Fruit fly (Drosophila melanogaster) whole organism, embryonic: ENCODE results near the gene dock.
A peak's percentile ranks its signal among the peaks of the same experiment; 100 is the strongest.

Experiments used
- Abd-B ChIP-seq: fragments of 200-800 bp; sonication (Bioruptor generic); optimal IDR thresholded peaks from 2 replicates; lab custom pipeline; 2018; ENCODE audit warnings: missing biosample characterization, mild to moderate bottlenecking, missing genetic modification characterization, moderate library complexity
- Aef1 ChIP-seq: fragments of 200-800 bp; sonication (Bioruptor generic); IDR thresholded peaks from 3 replicates; pipeline ENCODE4 v1.3.6; 2022; ENCODE audit warnings: missing biosample characterization, missing genetic modification characterization
- Bteb2 ChIP-seq: fragments of 200-800 bp; sonication (Bioruptor generic); optimal IDR thresholded peaks from 2 replicates; lab custom pipeline; 2016; ENCODE audit warnings: missing biosample characterization, missing genetic modification characterization
- CG10267 ChIP-seq: fragments of 200-800 bp; sonication (Bioruptor generic); optimal IDR thresholded peaks from 2 replicates; lab custom pipeline; 2018; ENCODE audit warnings: missing biosample characterization, mild to moderate bottlenecking, missing genetic modification characterization, moderate library complexity
- CG10565 ChIP-seq: fragments of 200-800 bp; sonication (Bioruptor generic); optimal IDR thresholded peaks from 3 replicates; lab custom pipeline; 2016; ENCODE audit warnings: missing biosample characterization, mild to moderate bottlenecking, missing genetic modification characterization
- CG10654 ChIP-seq: fragments of 200-800 bp; sonication (Bioruptor generic); optimal IDR thresholded peaks from 2 replicates; lab custom pipeline; 2016; ENCODE audit warnings: missing biosample characterization, missing genetic modification characterization
- CG11085 ChIP-seq: fragments of 200-800 bp; sonication (Bioruptor generic); IDR thresholded peaks from 2 replicates; pipeline ENCODE4 v1.3.6; 2022; ENCODE audit warnings: missing biosample characterization, missing genetic modification characterization
- CG11560 ChIP-seq: fragments of 200-800 bp; sonication (Bioruptor generic); IDR thresholded peaks from 3 replicates; pipeline ENCODE4 v1.3.6; 2022; ENCODE audit warnings: missing biosample characterization, missing genetic modification characterization
- CG13894 ChIP-seq: fragments of 200-800 bp; sonication (Bioruptor generic); optimal IDR thresholded peaks from 3 replicates; lab custom pipeline; 2018; ENCODE audit warnings: missing biosample characterization, mild to moderate bottlenecking, missing genetic modification characterization, moderate library complexity
- CG1529 ChIP-seq: fragments of 200-800 bp; sonication (Bioruptor generic); optimal IDR thresholded peaks from 3 replicates; lab custom pipeline; 2018; ENCODE audit warnings: missing biosample characterization, missing genetic modification characterization
- CG17568 ChIP-seq: fragments of 200-800 bp; sonication (Bioruptor generic); optimal IDR thresholded peaks from 2 replicates; lab custom pipeline; 2018; ENCODE audit warnings: missing biosample characterization, mild to moderate bottlenecking, missing genetic modification characterization, moderate library complexity
- CG17829 ChIP-seq: fragments of 200-800 bp; optimal IDR thresholded peaks from 2 replicates; lab custom pipeline; 2019; ENCODE audit warnings: missing biosample characterization, mild to moderate bottlenecking, missing genetic modification characterization, moderate library complexity
- CG2202 ChIP-seq: fragments of 200-800 bp; sonication (Bioruptor generic); optimal IDR thresholded peaks from 2 replicates; lab custom pipeline; 2018; ENCODE audit warnings: missing biosample characterization, mild to moderate bottlenecking, missing genetic modification characterization
- CG31224 ChIP-seq: fragments of 200-800 bp; sonication (Bioruptor generic); IDR thresholded peaks from 2 replicates; pipeline ENCODE4 v1.3.6; 2022; ENCODE audit warnings: missing biosample characterization, missing genetic modification characterization
- CG6254 ChIP-seq: fragments of 200-800 bp; sonication (Bioruptor generic); optimal IDR thresholded peaks from 3 replicates; lab custom pipeline; 2017; ENCODE audit warnings: mild to moderate bottlenecking, missing biosample characterization, missing genetic modification reagents, missing genetic modification characterization
- CG8089 ChIP-seq: fragments of 200-800 bp; sonication (Bioruptor generic); optimal IDR thresholded peaks from 3 replicates; lab custom pipeline; 2016; ENCODE audit warnings: missing biosample characterization, missing genetic modification characterization
- CG9727 ChIP-seq: fragments of 200-800 bp; sonication (Bioruptor generic); optimal IDR thresholded peaks from 3 replicates; lab custom pipeline; 2017; ENCODE audit warnings: missing biosample characterization, mild to moderate bottlenecking, missing genetic modification characterization
- CG9876 ChIP-seq: fragments of 200-800 bp; sonication (Bioruptor generic); optimal IDR thresholded peaks from 2 replicates; lab custom pipeline; 2016; ENCODE audit warnings: missing biosample characterization, missing genetic modification characterization
- ERR ChIP-seq: fragments of 200-800 bp; sonication (Bioruptor generic); optimal IDR thresholded peaks from 2 replicates; lab custom pipeline; 2016; ENCODE audit warnings: missing biosample characterization, missing genetic modification characterization
- GATAe ChIP-seq: fragments of 200-800 bp; sonication (Bioruptor generic); conservative IDR thresholded peaks from 2 replicates; pipeline ENCODE4 v1.3.6; 2022; ENCODE audit warnings: missing biosample characterization, missing genetic modification characterization
- HHEX ChIP-seq: fragments of 200-800 bp; sonication (Bioruptor generic); optimal IDR thresholded peaks from 3 replicates; lab custom pipeline; 2017; ENCODE audit warnings: missing biosample characterization, mild to moderate bottlenecking, missing genetic modification characterization, missing genetic modification reagents
- MTF-1 ChIP-seq: fragments of 200-800 bp; sonication (Bioruptor generic); optimal IDR thresholded peaks from 2 replicates; lab custom pipeline; 2018; ENCODE audit warnings: missing biosample characterization, mild to moderate bottlenecking, missing genetic modification characterization, borderline replicate concordance
- Max ChIP-seq: fragments of 200-800 bp; sonication (Bioruptor generic); optimal IDR thresholded peaks from 2 replicates; lab custom pipeline; 2016; ENCODE audit warnings: missing biosample characterization, mild to moderate bottlenecking, missing genetic modification characterization
- Meics ChIP-seq: fragments of 200-800 bp; sonication (Bioruptor generic); optimal IDR thresholded peaks from 2 replicates; lab custom pipeline; 2017; ENCODE audit warnings: missing biosample characterization, mild to moderate bottlenecking, missing genetic modification characterization
- NFAT ChIP-seq: fragments of 200-800 bp; sonication (Bioruptor generic); IDR thresholded peaks from 2 replicates; pipeline ENCODE4 v1.3.6; 2022; ENCODE audit warnings: missing biosample characterization, missing genetic modification characterization
- Nf-YB ChIP-seq: fragments of 200-800 bp; sonication (Bioruptor generic); optimal IDR thresholded peaks from 3 replicates; lab custom pipeline; 2019; ENCODE audit warnings: missing biosample characterization, mild to moderate bottlenecking, missing genetic modification characterization, moderate library complexity
- Nf-YC ChIP-seq: fragments of 200-800 bp; optimal IDR thresholded peaks from 3 replicates; lab custom pipeline; 2019; ENCODE audit warnings: missing biosample characterization, mild to moderate bottlenecking, missing genetic modification characterization, moderate library complexity
- Trl ChIP-seq, 3 experiments: fragments of >200 bp in 2 of 3; fragments of 200-800 bp in 1 of 3; sonication (Bioruptor generic) in 1 of 3; optimal IDR thresholded peaks; 2 replicates in 1 of 3; 3 replicates in 2 of 3; lab custom pipeline; 2016 to 2017; ENCODE audit warnings: missing biosample characterization in 1 of 3, missing genetic modification characterization in 1 of 3
- ac ChIP-seq: fragments of 200-800 bp; sonication (Bioruptor generic); optimal IDR thresholded peaks from 3 replicates; lab custom pipeline; 2017; ENCODE audit warnings: missing biosample characterization, mild to moderate bottlenecking, missing genetic modification characterization
- ash1 ChIP-seq: fragments of 200-800 bp; sonication (Bioruptor generic); optimal IDR thresholded peaks from 2 replicates; lab custom pipeline; 2018; ENCODE audit warnings: missing biosample characterization, mild to moderate bottlenecking, missing genetic modification characterization
- cg ChIP-seq: fragments of 200-800 bp; sonication (Bioruptor generic); optimal IDR thresholded peaks from 3 replicates; lab custom pipeline; 2019; ENCODE audit warnings: missing biosample characterization, mild to moderate bottlenecking, missing genetic modification characterization, moderate library complexity
- chif ChIP-seq, 2 experiments: fragments of 200-800 bp; sonication (Bioruptor generic); optimal IDR thresholded peaks; 3 replicates each; lab custom pipeline; 2016; ENCODE audit warnings: missing biosample characterization in 2 of 2, missing genetic modification characterization in 2 of 2
- chm ChIP-seq: fragments of 200-800 bp; sonication (Bioruptor generic); IDR thresholded peaks from 2 replicates; pipeline ENCODE4 v1.3.6; 2022; ENCODE audit warnings: missing biosample characterization, missing genetic modification characterization
- croc ChIP-seq: fragments of 200-800 bp; sonication (Bioruptor generic); conservative IDR thresholded peaks from 3 replicates; pipeline ENCODE4 v1.3.6; 2022; ENCODE audit warnings: missing biosample characterization, missing genetic modification characterization
- dimm ChIP-seq: fragments of 200-800 bp; sonication (Bioruptor generic); IDR thresholded peaks from 2 replicates; pipeline ENCODE4 v1.3.6; 2022; ENCODE audit warnings: missing biosample characterization, missing genetic modification characterization
- esg ChIP-seq: fragments of 200-800 bp; sonication (Bioruptor generic); conservative IDR thresholded peaks from 2 replicates; pipeline ENCODE4 v1.3.6; 2022; ENCODE audit warnings: missing biosample characterization, missing genetic modification characterization
- fd64A ChIP-seq: fragments of 200-800 bp; sonication (Bioruptor generic); optimal IDR thresholded peaks from 3 replicates; lab custom pipeline; 2018; ENCODE audit warnings: missing biosample characterization, mild to moderate bottlenecking, missing genetic modification characterization
- fru ChIP-seq: fragments of >200 bp; optimal IDR thresholded peaks from 2 replicates; lab custom pipeline; 2017
- gsb-n ChIP-seq: fragments of 200-800 bp; sonication (Bioruptor generic); optimal IDR thresholded peaks from 3 replicates; lab custom pipeline; 2018; ENCODE audit warnings: missing biosample characterization, mild to moderate bottlenecking, missing genetic modification characterization
- her ChIP-seq: fragments of 200-800 bp; sonication (Bioruptor generic); optimal IDR thresholded peaks from 2 replicates; lab custom pipeline; 2016; ENCODE audit warnings: missing biosample characterization, missing genetic modification characterization
- inv ChIP-seq: fragments of 200-800 bp; sonication (Bioruptor generic); IDR thresholded peaks from 2 replicates; pipeline ENCODE4 v1.3.6; 2022; ENCODE audit warnings: missing biosample characterization, missing genetic modification characterization; ENCODE audit not compliant: partially characterized antibody
- mam ChIP-seq: fragments of 200-800 bp; sonication (Bioruptor generic); optimal IDR thresholded peaks from 3 replicates; lab custom pipeline; 2016; ENCODE audit warnings: missing biosample characterization, missing genetic modification characterization
- onecut ChIP-seq: fragments of 200-800 bp; sonication (Bioruptor generic); IDR thresholded peaks from 2 replicates; pipeline ENCODE4 v1.3.6; 2022; ENCODE audit warnings: missing biosample characterization, missing genetic modification characterization
- phol ChIP-seq: fragments of 200-800 bp; sonication (Bioruptor generic); optimal IDR thresholded peaks from 3 replicates; lab custom pipeline; 2018; ENCODE audit warnings: missing biosample characterization, mild to moderate bottlenecking, missing genetic modification characterization, moderate library complexity
- ranshi ChIP-seq: fragments of 200-800 bp; sonication (Bioruptor generic); IDR thresholded peaks from 2 replicates; pipeline ENCODE4 v1.3.6; 2022; ENCODE audit warnings: missing biosample characterization, missing genetic modification characterization
- sd ChIP-seq: fragments of 200-800 bp; sonication (Bioruptor generic); optimal IDR thresholded peaks from 3 replicates; lab custom pipeline; 2018; ENCODE audit warnings: missing biosample characterization, mild to moderate bottlenecking, missing genetic modification characterization, moderate library complexity
- sug ChIP-seq: fragments of 200-800 bp; optimal IDR thresholded peaks from 2 replicates; lab custom pipeline; 2019; ENCODE audit warnings: missing biosample characterization, mild to moderate bottlenecking, missing genetic modification characterization, moderate library complexity
- tgo ChIP-seq: fragments of 200-800 bp; sonication (Bioruptor generic); IDR thresholded peaks from 3 replicates; pipeline ENCODE4 v1.3.6; 2022; ENCODE audit warnings: missing biosample characterization, missing genetic modification characterization
- trh ChIP-seq: fragments of 200-800 bp; sonication (Bioruptor generic); optimal IDR thresholded peaks from 2 replicates; lab custom pipeline; 2016; ENCODE audit warnings: missing biosample characterization, missing genetic modification characterization

dock gene

DNA sequence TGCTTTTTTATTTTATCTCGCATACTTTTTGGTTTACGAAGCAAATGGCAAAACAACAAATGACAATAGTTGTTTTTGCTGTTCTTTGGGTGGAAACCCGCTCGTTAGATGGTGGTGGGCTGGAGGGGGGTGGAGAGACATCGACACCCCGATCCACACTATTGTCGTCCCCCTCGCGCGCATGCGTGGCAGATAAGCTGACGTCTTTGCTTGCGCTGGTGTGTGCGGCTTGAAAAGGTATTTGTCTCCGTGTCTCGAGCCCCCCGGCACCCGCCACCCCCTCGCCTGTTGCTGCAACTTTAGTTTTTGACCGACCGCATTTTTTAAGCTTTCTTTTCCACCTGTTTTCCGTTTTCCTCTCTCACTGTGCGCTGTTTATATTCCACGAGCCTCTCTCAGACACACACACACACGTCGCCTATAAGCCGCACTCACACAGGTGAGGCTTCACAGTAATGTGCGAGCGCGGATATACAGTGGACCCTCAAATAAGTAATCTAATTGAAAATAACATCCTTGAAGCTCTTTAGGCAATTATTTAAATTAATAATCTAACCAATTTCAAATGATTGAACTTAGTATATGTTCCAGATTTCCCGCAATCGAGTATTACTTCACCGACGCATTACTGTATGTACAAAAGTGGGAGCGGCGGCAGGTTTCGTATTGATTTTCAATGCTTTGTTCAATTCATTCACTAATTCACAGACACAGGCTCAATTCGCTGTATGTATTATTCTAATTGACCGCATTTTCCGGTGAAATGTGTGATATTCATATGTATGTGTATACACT is 41.4 kb downstream of the dock start (continued):
- peak; percentile 85 for TF ChIP-seq MTF-1
- peak; percentile 82 for TF ChIP-seq Nf-YC
- peak; percentile 6 for TF ChIP-seq ash1 (GFP tag; lab: Kevin White, UChicago)
- TF ChIP-seq CG9876 = peak; percentile 53
- TF ChIP-seq sug (tag; lab: Kevin White, UChicago) = peak; percentile 89
- TF ChIP-seq Aef1 (GFP tag; lab: Robert Waterston, UW) = peak; percentile 94
- TF ChIP-seq esg (GFP tag; lab: Robert Waterston, UW) = peak; percentile 92
- TF ChIP-seq CG9727 (GFP tag; lab: Kevin White, UChicago) = peak; percentile 91
- peak; percentile 73 for TF ChIP-seq Nf-YB (GFP tag; lab: Kevin White, UChicago)
- TF ChIP-seq CG1529 (GFP tag; lab: Kevin White, UChicago) = peak; percentile 85
- TF ChIP-seq ERR (GFP tag; lab: Kevin White, UChicago) = peak; percentile 85
- peak; percentile 82 for TF ChIP-seq CG11560 (tag; lab: Robert Waterston, UW)
- peak; percentile 90 for TF ChIP-seq cg
- TF ChIP-seq CG10654 (GFP tag; lab: Kevin White, UChicago) = peak; percentile 86
- peak; percentile 91 for TF ChIP-seq Abd-B (GFP tag; lab: Kevin White, UChicago)
- TF ChIP-seq CG10267 (tag; lab: Kevin White, UChicago) = peak; percentile 82
- TF ChIP-seq CG10565 (GFP tag; lab: Kevin White, UChicago) = peak; percentile 51
- TF ChIP-seq NFAT (GFP tag; lab: Robert Waterston, UW) = peak; percentile 97
- peak; percentile 94 for TF ChIP-seq chm
- TF ChIP-seq CG6254 (GFP tag; lab: Kevin White, UChicago) = peak; percentile 37
- peak; percentile 69 for TF ChIP-seq trh (GFP tag; lab: Kevin White, UChicago)
- TF ChIP-seq ranshi (GFP tag; lab: Robert Waterston, UW) = peak; percentile 94
- TF ChIP-seq Meics (GFP tag; lab: Kevin White, UChicago) = peak; percentile 93
- peak; percentile 87 for TF ChIP-seq gsb-n (tag; lab: Kevin White, UChicago)
- TF ChIP-seq CG31224 (GFP tag; lab: Robert Waterston, UW) = peak; percentile 90
- peak; percentile 71 for TF ChIP-seq CG8089 (GFP tag; lab: Kevin White, UChicago)
- peak; percentile 41 for TF ChIP-seq Trl (optimal IDR thresholded peaks at IDR 0.05; lab: Kevin White, UChicago)
- TF ChIP-seq Trl (GFP tag; optimal IDR thresholded peaks at IDR 0.05; lab: Kevin White, UChicago) = peak; percentile 91
- TF ChIP-seq Max (GFP tag; lab: Kevin White, UChicago) = peak; percentile 89
- TF ChIP-seq CG13894 (tag; lab: Kevin White, UChicago) = peak; percentile 89
- peak; percentile 82 for TF ChIP-seq her
- TF ChIP-seq sd (tag; lab: Kevin White, UChicago) = peak; percentile 99
- TF ChIP-seq tgo (GFP tag; lab: Robert Waterston, UW) = peak; percentile 95
- TF ChIP-seq Bteb2 (GFP tag; lab: Kevin White, UChicago) = peak; percentile 88
- peak; percentile 94 for TF ChIP-seq onecut (GFP tag; lab: Robert Waterston, UW)
- TF ChIP-seq phol (tag; lab: Kevin White, UChicago) = peak; percentile 89
- peak; percentile 84 for TF ChIP-seq HHEX (GFP tag; lab: Kevin White, UChicago)
- TF ChIP-seq inv (GFP tag; lab: Robert Waterston, UW) = no peak
- TF ChIP-seq fd64A (GFP tag; lab: Kevin White, UChicago) = peak; percentile 71
- peak; percentile 95 for TF ChIP-seq mam (GFP tag; lab: Kevin White, UChicago)
- peak; percentile 89 for TF ChIP-seq CG11085
- TF ChIP-seq GATAe (GFP tag; lab: Robert Waterston, UW) = peak; percentile 59
- TF ChIP-seq chif (GFP tag; optimal IDR thresholded peaks at IDR 0.05; lab: Kevin White, UChicago) = peak; percentile 87 to 94
- peak; percentile 92 for TF ChIP-seq dimm
- peak; percentile 79 for TF ChIP-seq CG2202 (tag; lab: Kevin White, UChicago)
- TF ChIP-seq croc = peak; percentile 85
- TF ChIP-seq CG17829 (tag; lab: Kevin White, UChicago) = peak; percentile 90
- no peak for TF ChIP-seq fru
- TF ChIP-seq CG17568 (GFP tag; lab: Kevin White, UChicago) = peak; percentile 88
- peak; percentile 68 for TF ChIP-seq ac
